Worm (Caenorhabditis elegans) whole organism, L3 larva: Measurements from ENCODE around the gene aat-3.

ENCODE experiments used
- ceh-82 ChIP-seq: fragments of 150-350 bp; optimal IDR thresholded peaks from 2 replicates; lab custom pipeline; 2014; ENCODE audit warnings: missing biosample characterization, missing genetic modification characterization
- ceh-9 ChIP-seq: sonication (generic microtip); optimal IDR thresholded peaks from 2 replicates; lab custom pipeline; 2018; ENCODE audit warnings: missing biosample characterization, missing genetic modification characterization
- egl-27 ChIP-seq: sonication (generic microtip); optimal IDR thresholded peaks from 4 replicates; lab custom pipeline; 2017; ENCODE audit warnings: missing biosample characterization, missing genetic modification reagents, missing genetic modification characterization
- egl-5 ChIP-seq: fragments of 150-350 bp; optimal IDR thresholded peaks from 2 replicates; lab custom pipeline; 2017; ENCODE audit warnings: missing biosample characterization, missing genetic modification reagents, missing genetic modification characterization, inconsistent platforms
- elt-2 ChIP-seq: sonication (generic microtip); optimal IDR thresholded peaks from 2 replicates; lab custom pipeline; 2016; ENCODE audit warnings: missing genetic modification reagents, mild to moderate bottlenecking, missing genetic modification characterization, missing compliant biosample characterization
- eor-1 ChIP-seq, 2 experiments: fragments of 150-350 bp; optimal IDR thresholded peaks; 2 replicates each; lab custom pipeline; 2014 to 2018; ENCODE audit warnings: missing biosample characterization in 2 of 2, missing genetic modification characterization in 2 of 2
- fkh-2 ChIP-seq: fragments of 150-350 bp; optimal IDR thresholded peaks from 2 replicates; lab custom pipeline; 2014; ENCODE audit warnings: missing biosample characterization, missing genetic modification reagents, missing genetic modification characterization
- fos-1 ChIP-seq: fragments of 150-350 bp; optimal IDR thresholded peaks from 2 replicates; lab custom pipeline; 2014; ENCODE audit warnings: missing biosample characterization, missing genetic modification characterization
- hmg-11 ChIP-seq: sonication (generic microtip); optimal IDR thresholded peaks from 2 replicates; lab custom pipeline; 2016; ENCODE audit warnings: missing genetic modification characterization, missing compliant biosample characterization
- jun-1 ChIP-seq: fragments of 150-350 bp; optimal IDR thresholded peaks from 2 replicates; lab custom pipeline; 2014; ENCODE audit warnings: missing biosample characterization, missing genetic modification reagents, missing genetic modification characterization
- lin-15B ChIP-seq: fragments of 150-350 bp; optimal IDR thresholded peaks from 2 replicates; lab custom pipeline; 2014; ENCODE audit warnings: missing biosample characterization, missing genetic modification characterization
- lin-39 ChIP-seq: fragments of 150-350 bp; optimal IDR thresholded peaks from 2 replicates; lab custom pipeline; 2018; ENCODE audit warnings: missing biosample characterization, missing genetic modification reagents, missing genetic modification characterization
- lsy-12 ChIP-seq: sonication (generic microtip); optimal IDR thresholded peaks from 2 replicates; lab custom pipeline; 2016; ENCODE audit warnings: mild to moderate bottlenecking, missing genetic modification characterization, missing compliant biosample characterization
- mdl-1 ChIP-seq: fragments of 150-350 bp; optimal IDR thresholded peaks from 2 replicates; lab custom pipeline; 2014; ENCODE audit warnings: missing biosample characterization, missing genetic modification characterization
- mml-1 ChIP-seq: fragments of 150-350 bp; sonication (generic microtip); optimal IDR thresholded peaks from 3 replicates; lab custom pipeline; 2014; ENCODE audit warnings: missing biosample characterization, missing genetic modification characterization
- nfya-1 ChIP-seq: sonication (generic microtip); optimal IDR thresholded peaks from 2 replicates; lab custom pipeline; 2017; ENCODE audit warnings: missing genetic modification characterization, mild to moderate bottlenecking, missing compliant biosample characterization, antibody characterized with exemption, moderate library complexity; ENCODE audit not compliant: insufficient read depth
- nhr-11 ChIP-seq: fragments of 150-350 bp; optimal IDR thresholded peaks from 2 replicates; lab custom pipeline; 2014; ENCODE audit warnings: missing biosample characterization, missing genetic modification characterization
- nhr-12 ChIP-seq: fragments of 150-350 bp; optimal IDR thresholded peaks from 2 replicates; lab custom pipeline; 2014; ENCODE audit warnings: missing biosample characterization, missing genetic modification characterization
- nhr-237 ChIP-seq: fragments of 150-350 bp; optimal IDR thresholded peaks from 2 replicates; lab custom pipeline; 2014; ENCODE audit warnings: missing biosample characterization, missing genetic modification characterization
- nhr-25 ChIP-seq: sonication (generic microtip); optimal IDR thresholded peaks from 2 replicates; lab custom pipeline; 2017; ENCODE audit warnings: missing biosample characterization, missing genetic modification characterization
- nhr-28 ChIP-seq: fragments of 150-350 bp; optimal IDR thresholded peaks from 2 replicates; lab custom pipeline; 2014; ENCODE audit warnings: missing biosample characterization, missing genetic modification characterization
- nhr-43 ChIP-seq: sonication (generic microtip); optimal IDR thresholded peaks from 2 replicates; lab custom pipeline; 2016; ENCODE audit warnings: mild to moderate bottlenecking, missing genetic modification characterization, missing compliant biosample characterization; ENCODE audit not compliant: poor library complexity, severe bottlenecking
- nhr-67 ChIP-seq: fragments of 150-350 bp; optimal IDR thresholded peaks from 2 replicates; lab custom pipeline; 2014; ENCODE audit warnings: missing biosample characterization, missing genetic modification characterization
- pha-4 ChIP-seq: fragments of 150-350 bp; optimal IDR thresholded peaks from 2 replicates; lab custom pipeline; 2014; ENCODE audit warnings: missing biosample characterization, missing genetic modification reagents, missing genetic modification characterization
- pqm-1 ChIP-seq: fragments of 150-350 bp; optimal IDR thresholded peaks from 2 replicates; lab custom pipeline; 2017; ENCODE audit warnings: missing biosample characterization, missing genetic modification characterization, inconsistent platforms
- sea-2 ChIP-seq: fragments of 150-350 bp; sonication (generic microtip); optimal IDR thresholded peaks from 4 replicates; lab custom pipeline; 2014; ENCODE audit warnings: missing biosample characterization, missing genetic modification reagents, missing genetic modification characterization
- skn-1 ChIP-seq: fragments of 150-350 bp; optimal IDR thresholded peaks from 2 replicates; lab custom pipeline; 2014; ENCODE audit warnings: missing biosample characterization, missing genetic modification characterization
- snpc-4 ChIP-seq: fragments of 150-350 bp; optimal IDR thresholded peaks from 2 replicates; lab custom pipeline; 2014; ENCODE audit warnings: missing biosample characterization, missing genetic modification characterization
- tbx-2 ChIP-seq: sonication (generic microtip); optimal IDR thresholded peaks from 2 replicates; lab custom pipeline; 2016; ENCODE audit warnings: mild to moderate bottlenecking, missing genetic modification characterization, missing compliant biosample characterization
- zag-1 ChIP-seq: fragments of 150-350 bp; optimal IDR thresholded peaks from 2 replicates; lab custom pipeline; 2014; ENCODE audit warnings: missing biosample characterization, missing genetic modification characterization
- ztf-11 ChIP-seq: fragments of 150-350 bp; optimal IDR thresholded peaks from 2 replicates; lab custom pipeline; 2014; ENCODE audit warnings: missing biosample characterization, missing genetic modification characterization
- ztf-4 ChIP-seq: fragments of 150-350 bp; optimal IDR thresholded peaks from 2 replicates; lab custom pipeline; 2014; ENCODE audit warnings: missing biosample characterization, missing genetic modification characterization

Gene aat-3

DNA sequence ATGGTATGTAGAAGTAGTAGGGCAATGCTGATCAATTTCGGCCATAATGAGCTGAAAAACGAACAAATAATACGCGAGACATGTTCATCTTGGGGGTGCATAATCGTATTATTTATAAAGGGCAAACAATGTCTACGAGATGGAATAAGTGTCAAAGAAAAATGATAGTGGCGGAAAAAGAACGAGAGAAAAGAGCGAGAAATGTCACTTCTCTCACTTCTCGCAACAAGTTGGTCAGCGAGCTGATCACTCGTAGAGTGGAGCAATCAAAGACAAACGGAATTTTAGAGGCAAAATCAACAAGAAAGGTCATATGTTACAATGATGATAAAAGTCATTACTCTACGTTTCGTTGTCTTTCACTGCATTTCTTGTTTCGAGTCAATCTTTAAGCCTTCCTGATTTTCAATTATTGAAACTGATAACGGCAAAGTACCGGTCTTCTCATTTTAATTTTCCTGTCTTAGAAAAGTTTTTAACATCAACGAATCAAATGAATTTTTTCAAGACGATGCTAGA lies 11.0 kb upstream of the aat-3 start, which contains the start of gene F52H2.3:
TSS of gene F52H2.3 (minus strand) at position 51 of the 519 bp plus-strand sequence.
- TF ChIP-seq elt-2 (tag; lab: Kevin White, UChicago) (peak; percentile 84), pqm-1 (tag; lab: Kevin White, UChicago) (peak; percentile 52), mdl-1 (tag; lab: Kevin White, UChicago) (no peak), pha-4 (tag; lab: Kevin White, UChicago) (peak; percentile 79), ztf-11 (tag; lab: Kevin White, UChicago) (no peak)

- TF ChIP-seq ztf-4 (tag; lab: Kevin White, UChicago) (no peak), fkh-2 (no peak), pqm-1 (tag; lab: Kevin White, UChicago) (peak; percentile 22), elt-2 (tag; lab: Kevin White, UChicago) (peak; percentile 59), nfya-1 (peak; percentile 10)
Measured at ce11 chrX:2543353-2543752, 8.7 kb upstream of the aat-3 start.

DNA sequence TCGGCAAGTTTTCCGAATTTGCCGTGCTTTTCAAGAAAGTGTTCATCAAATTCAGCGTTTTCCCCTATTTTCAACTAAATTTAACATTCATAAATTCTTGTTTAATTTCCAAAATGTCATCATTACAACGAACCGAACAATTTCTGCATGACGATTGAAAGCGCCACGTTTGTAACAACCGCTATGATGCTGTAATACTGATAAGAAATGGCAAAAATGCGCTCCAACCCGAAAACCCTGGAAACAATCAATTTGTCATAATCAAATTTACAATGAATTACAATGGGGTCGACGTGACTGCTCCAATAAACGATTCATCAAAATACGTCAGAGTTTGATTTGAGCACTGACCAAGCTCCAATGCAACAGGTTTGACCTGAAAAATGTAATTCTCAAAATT lies 7.4 kb upstream of the aat-3 start:
- peak; percentile 79 for TF ChIP-seq elt-2 (tag; lab: Kevin White, UChicago)
- TF ChIP-seq skn-1 = peak; percentile 37
- peak; percentile 21 for TF ChIP-seq pha-4 (tag; lab: Kevin White, UChicago)
- TF ChIP-seq jun-1 (tag; lab: Kevin White, UChicago) = no peak
- no peak for TF ChIP-seq nhr-67 (tag; lab: Kevin White, UChicago)
- no peak for TF ChIP-seq tbx-2 (tag; lab: Kevin White, UChicago)
- TF ChIP-seq mml-1 = no peak
- TF ChIP-seq egl-5 (tag; lab: Kevin White, UChicago) = no peak
- no peak for TF ChIP-seq nhr-28 (tag; lab: Kevin White, UChicago)
- TF ChIP-seq nhr-25 = no peak
- TF ChIP-seq pqm-1 (tag; lab: Kevin White, UChicago) = peak; percentile 78
- no peak for TF ChIP-seq fkh-2
- TF ChIP-seq sea-2 = no peak
- no peak for TF ChIP-seq eor-1 (tag; optimal IDR thresholded peaks at IDR 0.05; lab: Kevin White, UChicago)
- TF ChIP-seq nhr-12 = no peak
- no peak for TF ChIP-seq lin-15B (tag; lab: Kevin White, UChicago)
- TF ChIP-seq ztf-11 (tag; lab: Kevin White, UChicago) = no peak

- TF ChIP-seq elt-2 (tag; lab: Kevin White, UChicago) (no peak), ceh-9 (tag; lab: Kevin White, UChicago) (no peak), nhr-11 (no peak), pha-4 (tag; lab: Kevin White, UChicago) (no peak), fkh-2 (no peak), tbx-2 (tag; lab: Kevin White, UChicago) (no peak), zag-1 (no peak)
- TF ChIP-seq, all 47 proteins: peak for 0
Measured at ce11 chrX:2548884-2549283, 3.2 kb upstream of the aat-3 start, which contains the start of gene smvt-1. TSS of gene smvt-1 (minus strand) at chrX:2548984.

ce11 chrX:2549322-2549721 lies 2.7 kb upstream of the aat-3 start:
- TF ChIP-seq ceh-82 (tag; lab: Kevin White, UChicago) = no peak
- peak; percentile 66 for TF ChIP-seq nfya-1
- TF ChIP-seq ztf-11 (tag; lab: Kevin White, UChicago) = no peak
- TF ChIP-seq lin-15B (tag; lab: Kevin White, UChicago) = peak; percentile 18
- no peak for TF ChIP-seq mdl-1 (tag; lab: Kevin White, UChicago)
- TF ChIP-seq jun-1 (tag; lab: Kevin White, UChicago) = peak; percentile 39
- no peak for TF ChIP-seq nhr-237
- TF ChIP-seq fos-1 (tag; lab: Kevin White, UChicago) = peak; percentile 62
- TF ChIP-seq skn-1 = peak; percentile 33
- no peak for TF ChIP-seq egl-5 (tag; lab: Kevin White, UChicago)
- TF ChIP-seq nhr-11 = no peak
- peak; percentile 44 for TF ChIP-seq lsy-12 (tag; lab: Kevin White, UChicago)
- peak; percentile 30 for TF ChIP-seq lin-39 (tag; lab: Kevin White, UChicago)
- TF ChIP-seq egl-27 (tag; lab: Kevin White, UChicago) = peak; percentile 51
- TF ChIP-seq elt-2 (tag; lab: Kevin White, UChicago) = peak; percentile 58
- TF ChIP-seq pha-4 (tag; lab: Kevin White, UChicago) = peak; percentile 70
- TF ChIP-seq tbx-2 (tag; lab: Kevin White, UChicago) = peak; percentile 43
- TF ChIP-seq nhr-43 (tag; lab: Kevin White, UChicago) = peak; percentile 37
- peak; percentile 78 for TF ChIP-seq hmg-11 (tag; lab: Kevin White, UChicago)
- peak; percentile 38 for TF ChIP-seq pqm-1 (tag; lab: Kevin White, UChicago)
- peak; percentile 13 for TF ChIP-seq snpc-4
- TF ChIP-seq nhr-25 = peak; percentile 39
